Fruit fly (Drosophila melanogaster) whole organism, embryonic: Measurements from ENCODE around the gene dikar.

Experiments
- BEAF-32 ChIP-seq: fragments of 200-800 bp; sonication (Bioruptor generic); optimal IDR thresholded peaks from 3 replicates; lab custom pipeline; 2017; ENCODE audit warnings: missing biosample characterization, missing genetic modification characterization, mild to moderate bottlenecking, moderate library complexity, missing genetic modification reagents
- Blimp-1 ChIP-seq: fragments of 200-800 bp; sonication (Bioruptor generic); optimal IDR thresholded peaks from 3 replicates; lab custom pipeline; 2018; ENCODE audit warnings: missing biosample characterization, missing genetic modification characterization, mild to moderate bottlenecking, moderate library complexity, missing genetic modification reagents
- Bteb2 ChIP-seq: fragments of 200-800 bp; sonication (Bioruptor generic); optimal IDR thresholded peaks from 2 replicates; lab custom pipeline; 2016; ENCODE audit warnings: missing biosample characterization, missing genetic modification characterization
- CG10462 ChIP-seq: fragments of 200-800 bp; sonication (Bioruptor generic); optimal IDR thresholded peaks from 2 replicates; lab custom pipeline; 2016; ENCODE audit warnings: missing biosample characterization, missing genetic modification characterization
- CG10543 ChIP-seq: fragments of 200-800 bp; sonication (Bioruptor generic); optimal IDR thresholded peaks from 3 replicates; lab custom pipeline; 2017; ENCODE audit warnings: missing biosample characterization, mild to moderate bottlenecking, missing genetic modification characterization, moderate library complexity
- CG11695 ChIP-seq: fragments of 200-800 bp; sonication (Bioruptor generic); IDR thresholded peaks from 3 replicates; pipeline ENCODE4 v1.3.6; 2022; ENCODE audit warnings: missing biosample characterization, missing genetic modification characterization
- CG12236 ChIP-seq: fragments of 200-800 bp; sonication (Bioruptor generic); optimal IDR thresholded peaks from 2 replicates; lab custom pipeline; 2016; ENCODE audit warnings: missing biosample characterization, missing genetic modification characterization
- CG12769 ChIP-seq: fragments of 200-800 bp; sonication (Bioruptor generic); optimal IDR thresholded peaks from 2 replicates; lab custom pipeline; 2019; ENCODE audit warnings: missing biosample characterization, mild to moderate bottlenecking, missing genetic modification characterization, moderate library complexity
- CG13624 ChIP-seq: fragments of 200-800 bp; sonication (Bioruptor generic); optimal IDR thresholded peaks from 2 replicates; lab custom pipeline; 2016; ENCODE audit warnings: missing biosample characterization, missing genetic modification characterization
- CG3065 ChIP-seq: fragments of 200-800 bp; sonication (Bioruptor generic); optimal IDR thresholded peaks from 2 replicates; lab custom pipeline; 2016; ENCODE audit warnings: missing biosample characterization, missing genetic modification characterization
- CG32532 ChIP-seq: fragments of 200-800 bp; sonication (Bioruptor generic); IDR thresholded peaks from 2 replicates; pipeline ENCODE4 v1.3.6; 2022; ENCODE audit warnings: missing biosample characterization, missing genetic modification characterization
- CG42726 ChIP-seq: fragments of 200-800 bp; sonication (Bioruptor generic); IDR thresholded peaks from 2 replicates; pipeline ENCODE4 v1.3.6; 2022; ENCODE audit warnings: missing biosample characterization, missing genetic modification characterization; ENCODE audit not compliant: partially characterized antibody
- CG43689 ChIP-seq: fragments of 200-800 bp; sonication (Bioruptor generic); IDR thresholded peaks from 2 replicates; pipeline ENCODE4 v1.3.6; 2022; ENCODE audit warnings: missing biosample characterization, missing genetic modification characterization
- CG4820 ChIP-seq: fragments of 200-800 bp; sonication (Bioruptor generic); optimal IDR thresholded peaks from 3 replicates; lab custom pipeline; 2016; ENCODE audit warnings: missing biosample characterization, missing genetic modification characterization
- CG6272 ChIP-seq: fragments of 200-800 bp; sonication (Bioruptor generic); IDR thresholded peaks from 2 replicates; pipeline ENCODE4 v1.3.6; 2022; ENCODE audit warnings: missing biosample characterization, missing genetic modification characterization
- CG6791 ChIP-seq: fragments of 200-800 bp; sonication (Bioruptor generic); IDR thresholded peaks from 3 replicates; pipeline ENCODE4 v1.3.6; 2022; ENCODE audit warnings: missing biosample characterization, missing genetic modification characterization; ENCODE audit not compliant: partially characterized antibody
- CG8924 ChIP-seq: fragments of 200-800 bp; optimal IDR thresholded peaks from 3 replicates; lab custom pipeline; 2019; ENCODE audit warnings: missing biosample characterization, mild to moderate bottlenecking, missing genetic modification characterization, moderate library complexity
- CrebB ChIP-seq: fragments of 200-800 bp; sonication (Bioruptor generic); optimal IDR thresholded peaks from 3 replicates; lab custom pipeline; 2018; ENCODE audit warnings: missing biosample characterization, mild to moderate bottlenecking, missing genetic modification characterization
- D19A ChIP-seq: fragments of 200-800 bp; optimal IDR thresholded peaks from 3 replicates; lab custom pipeline; 2019; ENCODE audit warnings: missing biosample characterization, mild to moderate bottlenecking, missing genetic modification characterization, moderate library complexity
- Dip3 ChIP-seq: fragments of 200-800 bp; sonication (Bioruptor generic); optimal IDR thresholded peaks from 3 replicates; lab custom pipeline; 2016; ENCODE audit warnings: missing biosample characterization, missing genetic modification characterization
- Doc3 ChIP-seq: fragments of 200-800 bp; sonication (Bioruptor generic); IDR thresholded peaks from 3 replicates; pipeline ENCODE4 v1.3.6; 2022; ENCODE audit warnings: missing biosample characterization, missing genetic modification characterization; ENCODE audit not compliant: partially characterized antibody
- Dref ChIP-seq: fragments of 200-800 bp; sonication (Bioruptor generic); IDR thresholded peaks from 2 replicates; pipeline ENCODE4 v1.3.6; 2022; ENCODE audit warnings: missing biosample characterization, missing genetic modification characterization
- H15 ChIP-seq: fragments of 200-800 bp; sonication (Bioruptor generic); IDR thresholded peaks from 3 replicates; pipeline ENCODE4 v1.3.6; 2022; ENCODE audit warnings: missing biosample characterization, missing genetic modification characterization
- H2.0 ChIP-seq: fragments of 200-800 bp; sonication (Bioruptor generic); IDR thresholded peaks from 2 replicates; pipeline ENCODE4 v1.3.6; 2022; ENCODE audit warnings: missing biosample characterization, missing genetic modification characterization
- HLH54F ChIP-seq: fragments of 200-800 bp; sonication (Bioruptor generic); optimal IDR thresholded peaks from 3 replicates; lab custom pipeline; 2016; ENCODE audit warnings: missing biosample characterization, missing genetic modification characterization
- MBD-R2 ChIP-seq: fragments of 200-800 bp; sonication (Bioruptor generic); IDR thresholded peaks from 2 replicates; pipeline ENCODE4 v1.3.6; 2022; ENCODE audit warnings: missing biosample characterization, missing genetic modification characterization
- NFAT ChIP-seq: fragments of 200-800 bp; sonication (Bioruptor generic); IDR thresholded peaks from 2 replicates; pipeline ENCODE4 v1.3.6; 2022; ENCODE audit warnings: missing biosample characterization, missing genetic modification characterization
- Neu2 ChIP-seq: fragments of 200-800 bp; sonication (Bioruptor generic); optimal IDR thresholded peaks from 3 replicates; lab custom pipeline; 2016; ENCODE audit warnings: missing biosample characterization, missing genetic modification characterization, borderline replicate concordance
- Oaz ChIP-seq: fragments of 200-800 bp; sonication (Bioruptor generic); IDR thresholded peaks from 2 replicates; pipeline ENCODE4 v1.3.6; 2022; ENCODE audit warnings: missing biosample characterization, missing genetic modification characterization
- Scr ChIP-seq: fragments of 200-800 bp; sonication (Bioruptor generic); IDR thresholded peaks from 2 replicates; pipeline ENCODE4 v1.3.6; 2022; ENCODE audit warnings: missing biosample characterization, missing genetic modification characterization; ENCODE audit not compliant: partially characterized antibody
- Tbp ChIP-seq: fragments of >200 bp; optimal IDR thresholded peaks from 2 replicates; lab custom pipeline; 2018; ENCODE audit warnings: missing biosample characterization, missing genetic modification characterization
- Xbp1 ChIP-seq: fragments of 200-800 bp; sonication (Bioruptor generic); optimal IDR thresholded peaks from 3 replicates; lab custom pipeline; 2016; ENCODE audit warnings: missing biosample characterization, mild to moderate bottlenecking, missing genetic modification characterization
- cad ChIP-seq: fragments of >200 bp; optimal IDR thresholded peaks from 2 replicates; lab custom pipeline; 2017; ENCODE audit warnings: missing biosample characterization, missing genetic modification characterization
- cato ChIP-seq: fragments of 200-800 bp; sonication (Bioruptor generic); optimal IDR thresholded peaks from 2 replicates; lab custom pipeline; 2016; ENCODE audit warnings: missing biosample characterization, missing genetic modification characterization, borderline replicate concordance
- cg ChIP-seq: fragments of 200-800 bp; sonication (Bioruptor generic); optimal IDR thresholded peaks from 3 replicates; lab custom pipeline; 2019; ENCODE audit warnings: missing biosample characterization, mild to moderate bottlenecking, missing genetic modification characterization, moderate library complexity
- chinmo ChIP-seq: fragments of 200-800 bp; sonication (Bioruptor generic); IDR thresholded peaks from 4 replicates; pipeline ENCODE4 v1.3.6; 2022; ENCODE audit warnings: missing biosample characterization, missing genetic modification characterization; ENCODE audit not compliant: partially characterized antibody
- chn ChIP-seq: fragments of 200-800 bp; sonication (Bioruptor generic); optimal IDR thresholded peaks from 2 replicates; lab custom pipeline; 2016; ENCODE audit warnings: missing biosample characterization, missing genetic modification characterization
- croc ChIP-seq: fragments of 200-800 bp; sonication (Bioruptor generic); conservative IDR thresholded peaks from 3 replicates; pipeline ENCODE4 v1.3.6; 2022; ENCODE audit warnings: missing biosample characterization, missing genetic modification characterization
- danr ChIP-seq: fragments of 200-800 bp; sonication (Bioruptor generic); IDR thresholded peaks from 2 replicates; pipeline ENCODE4 v1.3.6; 2022; ENCODE audit warnings: missing biosample characterization, missing genetic modification characterization
- dimm ChIP-seq: fragments of 200-800 bp; sonication (Bioruptor generic); IDR thresholded peaks from 2 replicates; pipeline ENCODE4 v1.3.6; 2022; ENCODE audit warnings: missing biosample characterization, missing genetic modification characterization
- gcm2 ChIP-seq: fragments of 200-800 bp; sonication (Bioruptor generic); optimal IDR thresholded peaks from 2 replicates; lab custom pipeline; 2016; ENCODE audit warnings: missing biosample characterization, missing genetic modification characterization
- gsb ChIP-seq: fragments of 200-800 bp; sonication (Bioruptor generic); IDR thresholded peaks from 2 replicates; pipeline ENCODE4 v1.3.6; 2022; ENCODE audit warnings: missing biosample characterization, missing genetic modification characterization
- ken ChIP-seq: fragments of 200-800 bp; sonication (Bioruptor generic); IDR thresholded peaks from 3 replicates; pipeline ENCODE4 v1.3.6; 2022; ENCODE audit warnings: missing biosample characterization, missing genetic modification characterization
- kni ChIP-seq: fragments of 200-800 bp; sonication (Bioruptor generic); optimal IDR thresholded peaks from 3 replicates; lab custom pipeline; 2017; ENCODE audit warnings: mild to moderate bottlenecking, missing biosample characterization, missing genetic modification reagents, missing genetic modification characterization
- nmo ChIP-seq: fragments of 200-800 bp; sonication (Bioruptor generic); optimal IDR thresholded peaks from 2 replicates; lab custom pipeline; 2018; ENCODE audit warnings: missing biosample characterization, mild to moderate bottlenecking, missing genetic modification characterization, moderate library complexity
- onecut ChIP-seq: fragments of 200-800 bp; sonication (Bioruptor generic); IDR thresholded peaks from 2 replicates; pipeline ENCODE4 v1.3.6; 2022; ENCODE audit warnings: missing biosample characterization, missing genetic modification characterization
- pita ChIP-seq: fragments of 200-800 bp; sonication (Bioruptor generic); optimal IDR thresholded peaks from 2 replicates; lab custom pipeline; 2017; ENCODE audit warnings: missing biosample characterization, mild to moderate bottlenecking, missing genetic modification characterization
- sc ChIP-seq, 3 experiments: fragments of >200 bp in 2 of 3; fragments of 200-800 bp in 1 of 3; sonication (Bioruptor generic) in 1 of 3; optimal IDR thresholded peaks; 2 replicates in 2 of 3; 3 replicates in 1 of 3; lab custom pipeline; 2017; ENCODE audit warnings: mild to moderate bottlenecking in 1 of 3, missing biosample characterization in 1 of 3, missing genetic modification characterization in 1 of 3, missing genetic modification reagents in 1 of 3
- sqz ChIP-seq: fragments of 200-800 bp; sonication (Bioruptor generic); optimal IDR thresholded peaks from 3 replicates; lab custom pipeline; 2018; ENCODE audit warnings: missing biosample characterization, mild to moderate bottlenecking, missing genetic modification characterization
- tgo ChIP-seq: fragments of 200-800 bp; sonication (Bioruptor generic); IDR thresholded peaks from 3 replicates; pipeline ENCODE4 v1.3.6; 2022; ENCODE audit warnings: missing biosample characterization, missing genetic modification characterization

dikar gene

dm6 chr3L:6703368-6703807 is 39.6 kb downstream of the dikar start, which contains the start of gene SP1173 (continued):
- TF ChIP-seq ken (GFP tag; lab: Robert Waterston, UW) (no peak; the same call in 2 of the 3 replicates), sc (optimal IDR thresholded peaks at IDR 0.05; lab: Kevin White, UChicago) (no peak), sc (GFP tag; optimal IDR thresholded peaks at IDR 0.05; lab: Kevin White, UChicago) (no peak), CG11695 (GFP tag; lab: Robert Waterston, UW) (peak; percentile 49; the same call in 2 of the 3 replicates), CG8924 (tag; lab: Kevin White, UChicago) (peak; percentile 31), CG32532 (GFP tag; lab: Robert Waterston, UW) (peak; percentile 52; the same call in 1 of the 2 replicates), onecut (GFP tag; lab: Robert Waterston, UW) (peak; percentile 55), CG10462 (GFP tag; lab: Kevin White, UChicago) (no peak), H15 (GFP tag; lab: Robert Waterston, UW) (no peak), pita (GFP tag; lab: Kevin White, UChicago) (no peak), gcm2 (GFP tag; lab: Kevin White, UChicago) (peak; percentile 30), CG12236 (no peak), CG13624 (GFP tag; lab: Kevin White, UChicago) (peak; percentile 50), CG42726 (GFP tag; lab: Robert Waterston, UW) (peak; percentile 62; the same call in 1 of the 2 replicates), Xbp1 (GFP tag; lab: Kevin White, UChicago) (no peak), MBD-R2 (peak; percentile 47; the same call in 1 of the 2 replicates), Scr (GFP tag; lab: Robert Waterston, UW) (peak; percentile 50), chn (GFP tag; lab: Kevin White, UChicago) (peak; percentile 20), BEAF-32 (GFP tag; lab: Kevin White, UChicago) (peak; percentile 5), gsb (GFP tag; lab: Robert Waterston, UW) (peak; percentile 28; the same call in 1 of the 2 replicates), cato (GFP tag; lab: Kevin White, UChicago) (no peak), tgo (peak; percentile 50; the same call in 1 of the 3 replicates), danr (GFP tag; lab: Robert Waterston, UW) (no peak), CG6272 (GFP tag; lab: Robert Waterston, UW) (0 out of 2 replicates have a peak, but pooled peaks have one; percentile 22), NFAT (peak; percentile 64), sqz (peak; percentile 97), dimm (GFP tag; lab: Robert Waterston, UW) (no peak), kni (GFP tag; lab: Kevin White, UChicago) (peak; percentile 21), Oaz (no peak), CG43689 (GFP tag; lab: Robert Waterston, UW) (no peak), CG3065 (GFP tag; lab: Kevin White, UChicago) (no peak), nmo (peak; percentile 22), CG4820 (GFP tag; lab: Kevin White, UChicago) (no peak), Doc3 (GFP tag; lab: Robert Waterston, UW) (no peak), D19A (tag; lab: Kevin White, UChicago) (peak; percentile 36), H2.0 (GFP tag; lab: Robert Waterston, UW) (no peak), CG6791 (GFP tag; lab: Robert Waterston, UW) (peak; percentile 66; the same call in 1 of the 3 replicates), Blimp-1 (GFP tag; lab: Kevin White, UChicago) (no peak), Tbp (GFP tag; lab: Kevin White, UChicago) (no peak), Bteb2 (no peak), Dref (GFP tag; lab: Robert Waterston, UW) (no peak), croc (GFP tag; lab: Robert Waterston, UW) (no peak), chinmo (GFP tag; lab: Robert Waterston, UW) (peak; percentile 96; the same call in 2 of the 4 replicates), CG10543 (GFP tag; lab: Kevin White, UChicago) (peak; percentile 80), CG12769 (tag; lab: Kevin White, UChicago) (peak; percentile 82), Dip3 (GFP tag; lab: Kevin White, UChicago) (no peak), CrebB (tag; lab: Kevin White, UChicago) (peak; percentile 66), Neu2 (GFP tag; lab: Kevin White, UChicago) (no peak), cad (GFP tag; lab: Kevin White, UChicago) (no peak), cg (GFP tag; lab: Kevin White, UChicago) (no peak), HLH54F (GFP tag; lab: Kevin White, UChicago) (no peak)
